Fruit fly (Drosophila melanogaster) whole organism, adult: ENCODE measurements around the gene et.

Experiments
- CG11617 ChIP-seq: fragments of 200-800 bp; sonication (Bioruptor generic); optimal IDR thresholded peaks from 2 replicates; lab custom pipeline; 2017; ENCODE audit warnings: mild to moderate bottlenecking, missing biosample characterization, missing genetic modification reagents, missing genetic modification characterization
- CG14711 ChIP-seq: fragments of 200-800 bp; sonication (Bioruptor generic); optimal IDR thresholded peaks from 2 replicates; lab custom pipeline; 2018; ENCODE audit warnings: missing biosample characterization, mild to moderate bottlenecking, missing genetic modification characterization, moderate library complexity
- CG7101 ChIP-seq: fragments of 200-800 bp; sonication (Bioruptor generic); optimal IDR thresholded peaks from 2 replicates; lab custom pipeline; 2018; ENCODE audit warnings: missing biosample characterization, mild to moderate bottlenecking, missing genetic modification characterization, moderate library complexity
- Clk ChIP-seq: fragments of 200-800 bp; sonication (Bioruptor generic); optimal IDR thresholded peaks from 2 replicates; lab custom pipeline; 2017; ENCODE audit warnings: missing biosample characterization, missing genetic modification characterization
- Crg-1 ChIP-seq: fragments of 200-800 bp; sonication (Bioruptor generic); optimal IDR thresholded peaks from 2 replicates; lab custom pipeline; 2016; ENCODE audit warnings: missing biosample characterization, missing genetic modification characterization
- Mnt ChIP-seq: fragments of 200-800 bp; sonication (Bioruptor generic); optimal IDR thresholded peaks from 2 replicates; lab custom pipeline; 2016; ENCODE audit warnings: missing biosample characterization, mild to moderate bottlenecking, missing genetic modification characterization
- bab1 ChIP-seq: fragments of 200-800 bp; sonication (Bioruptor generic); optimal IDR thresholded peaks from 3 replicates; lab custom pipeline; 2019; ENCODE audit warnings: missing biosample characterization, mild to moderate bottlenecking, missing genetic modification characterization, moderate library complexity
- cic ChIP-seq: fragments of 200-800 bp; sonication (Bioruptor generic); optimal IDR thresholded peaks from 2 replicates; lab custom pipeline; 2017; ENCODE audit warnings: missing biosample characterization, mild to moderate bottlenecking, missing genetic modification characterization, moderate library complexity
- kay ChIP-seq: fragments of 200-800 bp; sonication (Bioruptor generic); peaks from one replicate; lab custom pipeline; 2016; ENCODE audit warnings: missing biosample characterization, missing genetic modification characterization, borderline replicate concordance
- ovo ChIP-seq: fragments of 200-800 bp; sonication (Bioruptor generic); optimal IDR thresholded peaks from 2 replicates; lab custom pipeline; 2016; ENCODE audit warnings: missing biosample characterization, missing genetic modification characterization
- tj ChIP-seq: fragments of 200-800 bp; sonication (Bioruptor generic); optimal IDR thresholded peaks from 3 replicates; lab custom pipeline; 2017; ENCODE audit warnings: missing biosample characterization, mild to moderate bottlenecking, missing genetic modification characterization, moderate library complexity

DNA sequence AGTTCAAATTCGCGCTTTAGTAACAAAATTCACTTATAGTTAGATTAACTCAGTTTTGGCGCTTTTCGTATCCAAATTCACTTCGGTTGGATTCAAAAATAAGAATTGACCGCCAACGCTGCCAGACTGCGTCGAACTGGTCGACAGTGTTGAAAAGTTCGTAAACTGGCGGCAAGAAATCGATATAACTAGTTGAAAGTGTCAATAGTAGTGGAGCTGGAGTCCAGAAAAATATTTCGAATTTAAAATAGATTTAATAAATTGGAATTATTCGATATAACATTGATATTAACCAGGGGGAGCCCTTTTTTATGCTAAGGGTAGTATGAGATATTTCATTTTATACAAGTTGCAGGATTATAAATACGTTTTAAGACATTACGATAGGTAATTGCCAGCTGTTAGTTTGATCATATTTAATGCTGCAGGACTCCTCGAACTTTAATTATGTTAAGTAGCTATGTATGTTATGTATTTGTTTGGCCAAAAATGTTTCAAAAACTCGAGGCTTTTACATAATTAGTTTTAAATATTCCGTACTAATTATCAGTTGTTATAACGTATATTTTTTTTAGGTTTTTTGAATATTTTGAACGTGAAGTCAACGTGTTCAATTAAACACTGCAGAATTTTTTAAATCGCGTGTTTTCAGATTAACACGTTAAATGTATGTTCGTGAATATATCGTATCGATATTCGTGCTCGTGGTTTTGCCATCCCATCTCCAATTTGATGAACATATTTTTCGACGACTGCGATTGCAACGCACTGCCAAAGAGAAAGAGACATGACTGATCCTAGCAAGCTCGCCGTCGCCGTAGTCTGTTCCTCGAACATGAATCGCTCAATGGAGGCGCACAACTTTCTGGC, 11.6 kb downstream of the et start, which contains the start of the genes CG14223 and Ssu72:
- TF ChIP-seq bab1 (GFP tag; lab: Kevin White, UChicago): no peak
- no peak for TF ChIP-seq ovo (GFP tag; lab: Kevin White, UChicago)
- no peak for TF ChIP-seq kay (GFP tag; lab: Kevin White, UChicago)
- no peak for TF ChIP-seq CG14711 (tag; lab: Kevin White, UChicago)
- TF ChIP-seq cic (GFP tag; lab: Kevin White, UChicago): no peak
- no peak for TF ChIP-seq CG11617 (GFP tag; lab: Kevin White, UChicago)
- TF ChIP-seq CG7101 (tag; lab: Kevin White, UChicago): peak; percentile 22
- TF ChIP-seq Crg-1: peak; percentile 4
- peak; percentile 47 for TF ChIP-seq Mnt (GFP tag; lab: Kevin White, UChicago)
- no peak for TF ChIP-seq tj (GFP tag; lab: Kevin White, UChicago)
- TF ChIP-seq Clk: no peak
